Fruit fly (Drosophila melanogaster) whole organism, embryonic: ENCODE results near the gene CG2444.

Experiments
- Atf6 ChIP-seq: fragments of 200-800 bp; sonication (Bioruptor generic); IDR thresholded peaks from 2 replicates; pipeline ENCODE4 v1.3.6; 2022; ENCODE audit warnings: missing biosample characterization, missing genetic modification characterization
- CG11695 ChIP-seq: fragments of 200-800 bp; sonication (Bioruptor generic); IDR thresholded peaks from 3 replicates; pipeline ENCODE4 v1.3.6; 2022; ENCODE audit warnings: missing biosample characterization, missing genetic modification characterization
- CG12219 ChIP-seq: fragments of 200-800 bp; sonication (Bioruptor generic); optimal IDR thresholded peaks from 3 replicates; lab custom pipeline; 2018; ENCODE audit warnings: missing biosample characterization, mild to moderate bottlenecking, missing genetic modification characterization
- CG12659 ChIP-seq: fragments of 200-800 bp; sonication (Bioruptor generic); optimal IDR thresholded peaks from 3 replicates; lab custom pipeline; 2017; ENCODE audit warnings: mild to moderate bottlenecking, missing biosample characterization, missing genetic modification reagents, missing genetic modification characterization
- CG13296 ChIP-seq: fragments of 200-800 bp; sonication (Bioruptor generic); optimal IDR thresholded peaks from 3 replicates; lab custom pipeline; 2018; ENCODE audit warnings: missing biosample characterization, mild to moderate bottlenecking, missing genetic modification characterization
- CG15011 ChIP-seq: fragments of 200-800 bp; sonication (Bioruptor generic); optimal IDR thresholded peaks from 3 replicates; lab custom pipeline; 2018; ENCODE audit warnings: missing biosample characterization, mild to moderate bottlenecking, missing genetic modification characterization
- CG15073 ChIP-seq: fragments of 200-800 bp; sonication (Bioruptor generic); optimal IDR thresholded peaks from 2 replicates; lab custom pipeline; 2016; ENCODE audit warnings: missing biosample characterization, missing genetic modification characterization
- CG16863 ChIP-seq: fragments of 200-800 bp; sonication (Bioruptor generic); optimal IDR thresholded peaks from 3 replicates; lab custom pipeline; 2016; ENCODE audit warnings: missing biosample characterization, missing genetic modification characterization
- CG1792 ChIP-seq: fragments of 200-800 bp; sonication (Bioruptor generic); optimal IDR thresholded peaks from 2 replicates; lab custom pipeline; 2016; ENCODE audit warnings: missing biosample characterization, missing genetic modification characterization
- CG2199 ChIP-seq: fragments of 200-800 bp; sonication (Bioruptor generic); IDR thresholded peaks from 3 replicates; pipeline ENCODE4 v1.3.6; 2022; ENCODE audit warnings: missing biosample characterization, missing genetic modification characterization
- CG2712 ChIP-seq: fragments of 200-800 bp; optimal IDR thresholded peaks from 3 replicates; lab custom pipeline; 2019; ENCODE audit warnings: missing biosample characterization, mild to moderate bottlenecking, missing genetic modification characterization, moderate library complexity
- CG43689 ChIP-seq: fragments of 200-800 bp; sonication (Bioruptor generic); IDR thresholded peaks from 2 replicates; pipeline ENCODE4 v1.3.6; 2022; ENCODE audit warnings: missing biosample characterization, missing genetic modification characterization
- CG4730 ChIP-seq: fragments of 200-800 bp; sonication (Bioruptor generic); IDR thresholded peaks from 2 replicates; pipeline ENCODE4 v1.3.6; 2022; ENCODE audit warnings: missing biosample characterization, missing genetic modification characterization
- CG8478 ChIP-seq: fragments of >200 bp; optimal IDR thresholded peaks from 2 replicates; lab custom pipeline; 2018
- Camta ChIP-seq: fragments of 200-800 bp; sonication (Bioruptor generic); optimal IDR thresholded peaks from 2 replicates; lab custom pipeline; 2016; ENCODE audit warnings: missing biosample characterization, missing genetic modification characterization
- Deaf1 ChIP-seq: fragments of 200-800 bp; optimal IDR thresholded peaks from 3 replicates; lab custom pipeline; 2019; ENCODE audit warnings: missing biosample characterization, mild to moderate bottlenecking, missing genetic modification characterization, moderate library complexity
- Dfd ChIP-seq, 2 experiments: fragments of >200 bp; optimal IDR thresholded peaks; 2 replicates each; lab custom pipeline; 2017; ENCODE audit warnings: missing biosample characterization in 2 of 2, missing genetic modification characterization in 2 of 2
- Dip2 ChIP-seq: fragments of 200-800 bp; sonication (Bioruptor generic); IDR thresholded peaks from 2 replicates; pipeline ENCODE4 v1.3.6; 2022; ENCODE audit warnings: missing biosample characterization, missing genetic modification characterization
- Doc2 ChIP-seq: fragments of 200-800 bp; sonication (Bioruptor generic); IDR thresholded peaks from 2 replicates; pipeline ENCODE4 v1.3.6; 2022; ENCODE audit warnings: missing biosample characterization, missing genetic modification characterization
- Dref ChIP-seq: fragments of 200-800 bp; sonication (Bioruptor generic); IDR thresholded peaks from 2 replicates; pipeline ENCODE4 v1.3.6; 2022; ENCODE audit warnings: missing biosample characterization, missing genetic modification characterization
- Drgx ChIP-seq: fragments of 200-800 bp; sonication (Bioruptor generic); IDR thresholded peaks from 2 replicates; pipeline ENCODE4 v1.3.6; 2022; ENCODE audit warnings: missing biosample characterization, missing genetic modification characterization
- ERR ChIP-seq: fragments of 200-800 bp; sonication (Bioruptor generic); optimal IDR thresholded peaks from 2 replicates; lab custom pipeline; 2016; ENCODE audit warnings: missing biosample characterization, missing genetic modification characterization
- Ets65A ChIP-seq: fragments of 200-800 bp; sonication (Bioruptor generic); peaks from one replicate; lab custom pipeline; 2016; ENCODE audit warnings: missing biosample characterization, missing genetic modification characterization
- Hr51 ChIP-seq, 2 experiments: fragments of 200-800 bp; sonication (Bioruptor generic); optimal IDR thresholded peaks; 2 replicates in 1 of 2; 3 replicates in 1 of 2; lab custom pipeline; 2016 to 2018; ENCODE audit warnings: missing biosample characterization in 2 of 2, missing genetic modification characterization in 2 of 2, mild to moderate bottlenecking in 1 of 2, moderate library complexity in 1 of 2
- Meics ChIP-seq: fragments of 200-800 bp; sonication (Bioruptor generic); optimal IDR thresholded peaks from 2 replicates; lab custom pipeline; 2017; ENCODE audit warnings: missing biosample characterization, mild to moderate bottlenecking, missing genetic modification characterization
- Opbp ChIP-seq: fragments of 200-800 bp; sonication (Bioruptor generic); IDR thresholded peaks from 3 replicates; pipeline ENCODE4 v1.3.6; 2022; ENCODE audit warnings: missing biosample characterization, missing genetic modification characterization; ENCODE audit not compliant: partially characterized antibody
- PHDP ChIP-seq: fragments of 200-800 bp; sonication (Bioruptor generic); optimal IDR thresholded peaks from 3 replicates; lab custom pipeline; 2018; ENCODE audit warnings: missing biosample characterization, mild to moderate bottlenecking, missing genetic modification characterization, moderate library complexity
- Trl ChIP-seq, 3 experiments: fragments of >200 bp in 2 of 3; fragments of 200-800 bp in 1 of 3; sonication (Bioruptor generic) in 1 of 3; optimal IDR thresholded peaks; 2 replicates in 1 of 3; 3 replicates in 2 of 3; lab custom pipeline; 2016 to 2017; ENCODE audit warnings: missing biosample characterization in 1 of 3, missing genetic modification characterization in 1 of 3
- bbx ChIP-seq: fragments of 200-800 bp; sonication (Bioruptor generic); IDR thresholded peaks from 2 replicates; pipeline ENCODE4 v1.3.6; 2022; ENCODE audit warnings: missing biosample characterization, missing genetic modification characterization; ENCODE audit not compliant: partially characterized antibody
- cas ChIP-seq: fragments of 200-800 bp; sonication (Bioruptor generic); IDR thresholded peaks from 2 replicates; pipeline ENCODE4 v1.3.6; 2022; ENCODE audit warnings: missing biosample characterization, missing genetic modification characterization
- danr ChIP-seq: fragments of 200-800 bp; sonication (Bioruptor generic); IDR thresholded peaks from 2 replicates; pipeline ENCODE4 v1.3.6; 2022; ENCODE audit warnings: missing biosample characterization, missing genetic modification characterization
- dimm ChIP-seq: fragments of 200-800 bp; sonication (Bioruptor generic); IDR thresholded peaks from 2 replicates; pipeline ENCODE4 v1.3.6; 2022; ENCODE audit warnings: missing biosample characterization, missing genetic modification characterization
- fd102C ChIP-seq: fragments of 200-800 bp; sonication (Bioruptor generic); optimal IDR thresholded peaks from 2 replicates; lab custom pipeline; 2018; ENCODE audit warnings: missing biosample characterization, mild to moderate bottlenecking, missing genetic modification characterization, moderate library complexity
- ham ChIP-seq: fragments of 200-800 bp; sonication (Bioruptor generic); IDR thresholded peaks from 2 replicates; pipeline ENCODE4 v1.3.6; 2022; ENCODE audit warnings: missing biosample characterization, missing genetic modification characterization
- hkb ChIP-seq, 2 experiments: fragments of 200-800 bp in 1 of 2; fragments of >200 bp in 1 of 2; sonication (Bioruptor generic) in 1 of 2; IDR thresholded peaks in 1 of 2; optimal IDR thresholded peaks in 1 of 2; 2 replicates each; pipeline versions ENCODE4 v1.3.6 to Lab custom; 2017 to 2022; ENCODE audit warnings: missing biosample characterization in 1 of 2, missing genetic modification characterization in 1 of 2
- ken ChIP-seq: fragments of 200-800 bp; sonication (Bioruptor generic); IDR thresholded peaks from 3 replicates; pipeline ENCODE4 v1.3.6; 2022; ENCODE audit warnings: missing biosample characterization, missing genetic modification characterization
- nerfin-2 ChIP-seq: fragments of 200-800 bp; sonication (Bioruptor generic); IDR thresholded peaks from 2 replicates; pipeline ENCODE4 v1.3.6; 2022; ENCODE audit warnings: missing biosample characterization, missing genetic modification characterization; ENCODE audit not compliant: partially characterized antibody
- nom ChIP-seq: fragments of 200-800 bp; sonication (Bioruptor generic); optimal IDR thresholded peaks from 2 replicates; lab custom pipeline; 2017; ENCODE audit warnings: missing biosample characterization, missing genetic modification characterization, mild to moderate bottlenecking, moderate library complexity, missing genetic modification reagents
- peb ChIP-seq: fragments of 200-800 bp; sonication (Bioruptor generic); IDR thresholded peaks from 2 replicates; pipeline ENCODE4 v1.3.6; 2022; ENCODE audit warnings: missing biosample characterization, missing genetic modification characterization
- pfk ChIP-seq: fragments of 200-800 bp; sonication (Bioruptor generic); optimal IDR thresholded peaks from 2 replicates; lab custom pipeline; 2018; ENCODE audit warnings: missing biosample characterization, mild to moderate bottlenecking, missing genetic modification characterization, moderate library complexity
- sd ChIP-seq: fragments of 200-800 bp; sonication (Bioruptor generic); optimal IDR thresholded peaks from 3 replicates; lab custom pipeline; 2018; ENCODE audit warnings: missing biosample characterization, mild to moderate bottlenecking, missing genetic modification characterization, moderate library complexity
- sna ChIP-seq: fragments of 200-800 bp; sonication (Bioruptor generic); IDR thresholded peaks from 2 replicates; pipeline ENCODE4 v1.3.6; 2022; ENCODE audit warnings: missing biosample characterization, missing genetic modification characterization; ENCODE audit not compliant: partially characterized antibody
- sr ChIP-seq: fragments of 200-800 bp; sonication (Bioruptor generic); IDR thresholded peaks from 3 replicates; pipeline ENCODE4 v1.3.6; 2022; ENCODE audit warnings: missing biosample characterization, missing genetic modification characterization
- tll ChIP-seq, 2 experiments: fragments of 200-800 bp in 1 of 2; fragments of >200 bp in 1 of 2; sonication (Bioruptor generic) in 1 of 2; optimal IDR thresholded peaks; 2 replicates each; lab custom pipeline; 2017 to 2019; ENCODE audit warnings: missing biosample characterization in 2 of 2, missing genetic modification characterization in 2 of 2, mild to moderate bottlenecking in 1 of 2, moderate library complexity in 1 of 2
- trh ChIP-seq: fragments of 200-800 bp; sonication (Bioruptor generic); optimal IDR thresholded peaks from 2 replicates; lab custom pipeline; 2016; ENCODE audit warnings: missing biosample characterization, missing genetic modification characterization
- unpg ChIP-seq: fragments of 200-800 bp; sonication (Bioruptor generic); optimal IDR thresholded peaks from 3 replicates; lab custom pipeline; 2018; ENCODE audit warnings: missing biosample characterization, mild to moderate bottlenecking, missing genetic modification characterization, moderate library complexity
- z ChIP-seq: fragments of 200-800 bp; sonication (Bioruptor generic); IDR thresholded peaks from 3 replicates; pipeline ENCODE4 v1.3.6; 2022; ENCODE audit warnings: missing biosample characterization, missing genetic modification characterization

Gene CG2444

dm6 chrX:11709799-11710720, 5.0 kb upstream of the CG2444 start, which contains the start of gene FucT6 (continued):
- TF ChIP-seq CG16863 (GFP tag; lab: Kevin White, UChicago) (no peak), CG11695 (GFP tag; lab: Robert Waterston, UW) (no peak), Drgx (GFP tag; lab: Robert Waterston, UW) (0 out of 2 replicates have a peak, but pooled peaks have one; percentile 53), unpg (no peak), ham (GFP tag; lab: Robert Waterston, UW) (no peak), PHDP (peak; percentile 17), Doc2 (GFP tag; lab: Robert Waterston, UW) (no peak), z (GFP tag; lab: Robert Waterston, UW) (peak; percentile 91), CG43689 (GFP tag; lab: Robert Waterston, UW) (no peak), Dfd (GFP tag; optimal IDR thresholded peaks at IDR 0.05; lab: Kevin White, UChicago) (no peak), CG2712 (tag; lab: Kevin White, UChicago) (peak; percentile 2), CG12659 (GFP tag; lab: Kevin White, UChicago) (peak; percentile 51), Opbp (GFP tag; lab: Robert Waterston, UW) (peak; percentile 92), CG1792 (GFP tag; lab: Kevin White, UChicago) (no peak), Camta (GFP tag; lab: Kevin White, UChicago) (no peak), CG12219 (no peak), Atf6 (GFP tag; lab: Robert Waterston, UW) (peak; percentile 49; the same call in 1 of the 2 replicates), nom (GFP tag; lab: Kevin White, UChicago) (peak; percentile 45), trh (GFP tag; lab: Kevin White, UChicago) (no peak), peb (GFP tag; lab: Robert Waterston, UW) (no peak), ken (GFP tag; lab: Robert Waterston, UW) (no peak), CG15073 (GFP tag; lab: Kevin White, UChicago) (no peak), Dip2 (no peak)

DNA sequence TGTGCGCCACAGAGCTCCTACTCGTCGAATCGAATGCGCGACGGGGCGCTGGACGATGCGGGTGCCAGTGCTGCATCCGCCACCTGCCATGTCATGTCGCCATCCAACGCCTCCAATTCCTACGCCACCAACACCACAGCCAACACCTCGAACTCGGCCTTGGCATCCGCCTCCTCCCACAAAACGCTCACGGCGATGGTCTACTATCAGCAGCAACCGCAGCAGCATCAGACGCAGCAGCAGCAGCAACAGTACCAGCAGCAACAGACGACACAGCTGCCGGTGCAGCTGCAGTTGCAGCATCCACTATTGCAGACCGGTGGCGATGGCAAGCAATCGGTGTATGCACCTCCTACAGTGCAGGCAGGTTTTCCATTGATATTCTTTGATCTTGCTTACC, 4.3 kb downstream of the CG2444 start:
- TF ChIP-seq Hr51 (GFP tag; optimal IDR thresholded peaks at IDR 0.05; lab: Kevin White, UChicago) (no peak), Dref (no peak), CG4730 (GFP tag; lab: Robert Waterston, UW) (no peak), cas (no peak), Ets65A (GFP tag; lab: Kevin White, UChicago) (peak; percentile 45), sr (no peak), CG8478 (lab: Kevin White, UChicago) (peak; percentile 64), sna (GFP tag; lab: Robert Waterston, UW) (0 out of 2 replicates have a peak, but pooled peaks have one; percentile 16)

DNA sequence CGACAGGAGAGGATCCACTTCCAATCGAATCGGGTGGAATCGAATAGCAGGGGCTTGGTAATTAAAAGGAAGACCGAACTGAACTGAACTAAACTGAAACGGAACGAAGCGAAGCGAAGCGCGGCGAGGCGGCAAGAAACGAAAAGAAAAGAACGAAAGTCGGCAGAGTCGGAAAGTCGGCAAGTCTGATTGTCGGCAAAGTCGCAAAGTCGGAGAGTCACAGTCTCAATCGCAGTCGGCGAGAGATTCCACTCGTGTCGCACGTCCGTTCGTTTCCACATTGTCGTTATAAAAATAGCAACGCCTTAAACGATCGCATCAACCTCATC, 9.3 kb downstream of the CG2444 start:
- TF ChIP-seq hkb (optimal IDR thresholded peaks at IDR 0.05; lab: Kevin White, UChicago) (no peak), hkb (GFP tag; IDR thresholded peaks at IDR 0.05; lab: Robert Waterston, UW) (0 out of 2 replicates have a peak, but pooled peaks have one; percentile 12), tll (GFP tag; optimal IDR thresholded peaks at IDR 0.05; lab: Kevin White, UChicago) (peak in 1 of 2 experiments; percentile 4), pfk (GFP tag; lab: Kevin White, UChicago) (peak; percentile 92), dimm (GFP tag; lab: Robert Waterston, UW) (no peak), bbx (GFP tag; lab: Robert Waterston, UW) (0 out of 2 replicates have a peak, but pooled peaks have one; percentile 16), unpg (no peak), Deaf1 (peak; percentile 88), CG15011 (no peak), CG2199 (0 out of 3 replicates have a peak, but pooled peaks have one; percentile 54), Trl (optimal IDR thresholded peaks at IDR 0.05; lab: Kevin White, UChicago) (peak in 1 of 2 experiments; percentile 18), Trl (GFP tag; optimal IDR thresholded peaks at IDR 0.05; lab: Kevin White, UChicago) (no peak), fd102C (GFP tag; lab: Kevin White, UChicago) (no peak), ERR (GFP tag; lab: Kevin White, UChicago) (no peak), CG13296 (no peak), Meics (no peak), sd (no peak), danr (GFP tag; lab: Robert Waterston, UW) (no peak), nerfin-2 (no peak)
